Fruit fly (Drosophila melanogaster) whole organism, wandering third instar larva: ENCODE data around the gene Cog3.
A peak's percentile ranks its signal among the peaks of the same experiment; 100 is the strongest.

Source experiments
- CG32264 ChIP-seq: fragments of 200-800 bp; sonication (Bioruptor generic); optimal IDR thresholded peaks from 2 replicates; lab custom pipeline; 2016; ENCODE audit warnings: missing biosample characterization, missing genetic modification characterization
- CG9705 ChIP-seq: fragments of 200-800 bp; sonication (Bioruptor generic); optimal IDR thresholded peaks from 2 replicates; lab custom pipeline; 2018; ENCODE audit warnings: missing biosample characterization, mild to moderate bottlenecking, missing genetic modification characterization
- CrebA ChIP-seq: fragments of 200-800 bp; sonication (Bioruptor generic); optimal IDR thresholded peaks from 2 replicates; lab custom pipeline; 2016; ENCODE audit warnings: missing biosample characterization, mild to moderate bottlenecking, missing genetic modification characterization, borderline replicate concordance
- Dfd ChIP-seq: fragments of >200 bp; optimal IDR thresholded peaks from 2 replicates; lab custom pipeline; 2017; ENCODE audit warnings: missing biosample characterization, missing genetic modification characterization
- GATAd ChIP-seq: sonication (Bioruptor generic); optimal IDR thresholded peaks from 2 replicates; lab custom pipeline; 2016; ENCODE audit warnings: missing biosample characterization, missing genetic modification characterization
- HLH106 ChIP-seq: fragments of 200-800 bp; optimal IDR thresholded peaks from 3 replicates; lab custom pipeline; 2019; ENCODE audit warnings: missing biosample characterization, mild to moderate bottlenecking, missing genetic modification characterization, moderate library complexity
- Hnf4 ChIP-seq: fragments of 200-800 bp; sonication (Bioruptor generic); optimal IDR thresholded peaks from 2 replicates; lab custom pipeline; 2016; ENCODE audit warnings: missing biosample characterization, mild to moderate bottlenecking, missing genetic modification characterization
- Hr78 ChIP-seq: fragments of >200 bp; optimal IDR thresholded peaks from 2 replicates; lab custom pipeline; 2017; ENCODE audit warnings: missing biosample characterization, missing genetic modification characterization
- Hr83 ChIP-seq: fragments of 200-300 bp; sonication (Bioruptor generic); optimal IDR thresholded peaks from 2 replicates; lab custom pipeline; 2016; ENCODE audit warnings: missing biosample characterization, mild to moderate bottlenecking, missing genetic modification characterization, moderate library complexity; ENCODE audit not compliant: poor library complexity, severe bottlenecking
- Jra ChIP-seq: sonication (Bioruptor generic); optimal IDR thresholded peaks from 2 replicates; lab custom pipeline; 2016; ENCODE audit warnings: missing biosample characterization, missing genetic modification characterization
- Myc ChIP-seq: fragments of >200 bp; optimal IDR thresholded peaks from 2 replicates; lab custom pipeline; 2017
- N ChIP-seq: fragments of >200 bp; optimal IDR thresholded peaks from 2 replicates; lab custom pipeline; 2018; ENCODE audit warnings: missing biosample characterization, missing external identifiers, missing genetic modification characterization
- OdsH ChIP-seq: fragments of 200-800 bp; sonication (Bioruptor generic); optimal IDR thresholded peaks from 2 replicates; lab custom pipeline; 2016; ENCODE audit warnings: missing biosample characterization, mild to moderate bottlenecking, missing genetic modification characterization
- Rel ChIP-seq, 2 experiments: fragments of 200-800 bp; sonication (Bioruptor generic) in 1 of 2; optimal IDR thresholded peaks; 2 replicates in 1 of 2; 3 replicates in 1 of 2; lab custom pipeline; 2016 to 2019; ENCODE audit warnings: mild to moderate bottlenecking in 2 of 2, missing biosample characterization in 2 of 2, missing genetic modification characterization in 2 of 2, moderate library complexity in 1 of 2
- Sp1 ChIP-seq: fragments of 200-800 bp; sonication (Bioruptor generic); optimal IDR thresholded peaks from 3 replicates; lab custom pipeline; 2019; ENCODE audit warnings: missing biosample characterization, mild to moderate bottlenecking, missing genetic modification characterization, moderate library complexity
- br ChIP-seq: fragments of 200-800 bp; sonication (Bioruptor generic); optimal IDR thresholded peaks from 2 replicates; lab custom pipeline; 2016; ENCODE audit warnings: missing biosample characterization, missing genetic modification characterization
- brk ChIP-seq: fragments of 200-800 bp; sonication (Bioruptor generic); optimal IDR thresholded peaks from 2 replicates; lab custom pipeline; 2016; ENCODE audit warnings: missing biosample characterization, mild to moderate bottlenecking, missing genetic modification characterization
- dsf ChIP-seq: sonication (Bioruptor generic); optimal IDR thresholded peaks from 2 replicates; lab custom pipeline; 2016; ENCODE audit warnings: missing biosample characterization, missing genetic modification characterization, borderline replicate concordance
- ey ChIP-seq: fragments of 200-800 bp; sonication (Bioruptor generic); optimal IDR thresholded peaks from 2 replicates; lab custom pipeline; 2016; ENCODE audit warnings: missing biosample characterization, missing genetic modification characterization
- foxo ChIP-seq, 2 experiments: fragments of 200-800 bp; sonication (Bioruptor generic); optimal IDR thresholded peaks; 2 replicates in 1 of 2; 3 replicates in 1 of 2; lab custom pipeline; 2016 to 2017; ENCODE audit warnings: missing biosample characterization in 2 of 2, missing genetic modification characterization in 2 of 2
- fru ChIP-seq: fragments of 200-800 bp; sonication (Bioruptor generic); optimal IDR thresholded peaks from 3 replicates; lab custom pipeline; 2016; ENCODE audit warnings: missing biosample characterization, mild to moderate bottlenecking, missing genetic modification characterization
- h ChIP-seq: fragments of 200-800 bp; sonication (Bioruptor generic); optimal IDR thresholded peaks from 3 replicates; lab custom pipeline; 2016; ENCODE audit warnings: missing biosample characterization, mild to moderate bottlenecking, missing genetic modification characterization
- lola ChIP-seq: fragments of >200 bp; optimal IDR thresholded peaks from 2 replicates; lab custom pipeline; 2017; ENCODE audit warnings: missing biosample characterization, missing genetic modification characterization
- pan ChIP-seq: fragments of >200 bp; optimal IDR thresholded peaks from 2 replicates; lab custom pipeline; 2017
- sage ChIP-seq: fragments of 200-800 bp; sonication (Bioruptor generic); optimal IDR thresholded peaks from 2 replicates; lab custom pipeline; 2016; ENCODE audit warnings: missing biosample characterization, mild to moderate bottlenecking, missing genetic modification characterization
- usp ChIP-seq: fragments of >200 bp; optimal IDR thresholded peaks from 2 replicates; lab custom pipeline; 2017; ENCODE audit warnings: missing biosample characterization, missing genetic modification characterization
- woc ChIP-seq: sonication (Bioruptor generic); optimal IDR thresholded peaks from 2 replicates; lab custom pipeline; 2016; ENCODE audit warnings: missing biosample characterization, mild to moderate bottlenecking, missing genetic modification characterization

Cog3 gene

DNA sequence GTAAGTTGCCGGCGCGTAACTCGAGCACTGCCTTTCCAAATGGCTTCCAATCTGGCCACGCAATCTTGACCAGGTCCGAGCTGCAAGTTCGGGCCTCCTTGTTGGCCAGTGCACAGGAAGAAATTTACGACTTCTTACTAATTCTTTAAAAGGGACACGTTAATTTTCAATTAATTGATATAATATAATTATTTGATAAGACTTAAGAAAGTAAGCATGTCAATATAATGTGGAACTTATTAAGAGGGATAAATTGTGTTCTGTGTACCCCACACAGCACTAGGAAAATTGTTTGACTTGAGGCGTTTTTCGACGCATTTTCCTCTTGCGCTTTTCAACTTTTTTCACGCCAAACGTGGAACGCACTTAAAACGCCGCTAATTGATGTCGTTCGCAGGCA lies 28.6 kb upstream of the Cog3 start:
- no peak for TF ChIP-seq ey

DNA sequence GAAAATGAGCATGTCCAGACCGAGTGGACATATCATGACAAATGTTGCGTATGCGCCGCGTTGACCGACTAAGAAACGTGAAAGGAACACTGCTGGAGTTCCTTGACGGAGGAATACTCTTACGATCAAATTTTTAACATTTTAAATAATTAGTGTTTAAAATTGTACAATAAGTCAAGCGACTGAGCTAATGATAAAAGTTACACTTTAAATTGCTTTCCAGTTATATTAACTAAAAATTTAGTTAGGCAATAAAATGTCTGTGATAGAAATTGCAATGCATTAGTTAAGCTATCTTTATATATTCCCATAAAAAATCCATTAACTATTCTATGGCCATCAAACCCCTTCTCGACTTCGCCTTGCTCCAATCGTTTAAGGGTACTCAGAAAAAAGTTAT lies 27.9 kb upstream of the Cog3 start:
- TF ChIP-seq usp, result no peak
- no peak for TF ChIP-seq br
- no peak for TF ChIP-seq CG32264 (GFP tag; lab: Kevin White, UChicago)

DNA sequence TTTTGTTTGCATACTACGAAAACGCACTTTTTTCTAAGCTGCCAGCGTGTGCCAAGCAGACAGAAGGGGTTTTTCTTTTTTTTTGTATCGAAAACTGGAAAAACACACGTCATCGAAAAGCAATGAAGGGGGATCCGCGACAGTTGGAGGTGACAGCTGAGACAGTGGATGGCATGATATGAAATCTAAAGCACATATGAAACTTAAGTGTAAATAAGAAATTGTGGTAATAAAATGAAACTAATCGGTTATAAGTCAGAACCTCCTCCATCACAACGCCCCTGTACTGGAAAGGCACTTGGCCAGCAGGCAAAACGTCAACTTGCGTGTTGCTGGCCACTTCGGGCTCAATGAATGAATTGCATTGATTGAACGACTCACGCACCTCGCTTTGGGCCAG lies 26.8 kb upstream of the Cog3 start:
- TF ChIP-seq foxo (GFP tag; optimal IDR thresholded peaks at IDR 0.05; lab: Kevin White, UChicago) (no peak), CG32264 (GFP tag; lab: Kevin White, UChicago) (no peak), br (no peak)

dm6 chr2L:3482712-3483111 lies 25.8 kb upstream of the Cog3 start:
- TF ChIP-seq br (no peak), dsf (GFP tag; lab: Kevin White, UChicago) (no peak), GATAd (no peak), pan (lab: Kevin White, UChicago) (no peak), lola (GFP tag; lab: Kevin White, UChicago) (no peak), ey (no peak), Sp1 (GFP tag; lab: Kevin White, UChicago) (peak; percentile 18), HLH106 (peak; percentile 19)

DNA sequence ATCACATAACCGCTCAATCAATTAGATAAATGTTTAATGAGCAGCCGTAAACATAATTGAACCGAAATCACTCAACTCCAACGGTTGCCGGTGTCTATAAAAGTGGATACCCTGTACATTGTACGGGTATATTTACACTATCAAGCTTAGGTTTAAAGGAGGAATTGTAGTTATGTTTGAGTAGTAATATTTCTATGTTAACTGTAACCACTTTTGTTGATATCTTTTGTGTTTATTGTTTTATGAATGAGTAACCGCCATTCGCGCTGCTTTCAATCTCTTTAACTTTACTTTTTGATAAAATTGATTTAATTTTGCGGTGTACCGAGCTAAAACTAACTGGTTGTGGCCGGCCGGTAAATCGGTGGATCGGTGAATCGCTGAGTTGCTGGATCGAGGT lies 25.2 kb upstream of the Cog3 start:
- TF ChIP-seq sage (GFP tag; lab: Kevin White, UChicago), result no peak
- TF ChIP-seq fru, result no peak
- no peak for TF ChIP-seq CG9705 (GFP tag; lab: Kevin White, UChicago)
- TF ChIP-seq pan (lab: Kevin White, UChicago), result no peak
- TF ChIP-seq N (GFP tag; lab: Kevin White, UChicago), result no peak
- TF ChIP-seq dsf (GFP tag; lab: Kevin White, UChicago), result no peak
- no peak for TF ChIP-seq OdsH (GFP tag; lab: Kevin White, UChicago)
- TF ChIP-seq usp, result no peak
- TF ChIP-seq Dfd, result no peak
- TF ChIP-seq Hr78 (GFP tag; lab: Kevin White, UChicago), result no peak
- TF ChIP-seq HLH106, result no peak

DNA sequence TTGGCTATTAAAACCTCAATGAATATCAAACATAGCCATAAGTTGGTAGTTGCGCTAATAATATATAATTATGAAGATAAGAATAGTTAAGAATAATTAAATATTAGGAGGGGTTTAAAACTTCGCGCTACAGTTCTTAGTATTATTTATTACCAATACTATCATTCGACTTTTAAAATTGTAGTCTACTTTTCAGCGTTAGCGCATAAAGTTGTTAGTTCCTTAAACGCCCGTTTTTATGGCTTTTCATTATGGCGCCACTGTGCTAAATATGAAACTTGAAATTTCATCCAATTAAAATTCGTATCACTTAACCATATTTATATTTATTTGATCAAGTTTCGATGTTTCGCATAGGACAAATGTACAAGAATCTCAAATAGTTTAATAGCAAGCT lies 23.6 kb upstream of the Cog3 start:
- TF ChIP-seq Hnf4 (GFP tag; lab: Kevin White, UChicago) (peak; percentile 27), Myc (peak; percentile 91), usp (no peak), Hr83 (no peak), brk (peak; percentile 25), CG32264 (GFP tag; lab: Kevin White, UChicago) (no peak), h (no peak)

DNA sequence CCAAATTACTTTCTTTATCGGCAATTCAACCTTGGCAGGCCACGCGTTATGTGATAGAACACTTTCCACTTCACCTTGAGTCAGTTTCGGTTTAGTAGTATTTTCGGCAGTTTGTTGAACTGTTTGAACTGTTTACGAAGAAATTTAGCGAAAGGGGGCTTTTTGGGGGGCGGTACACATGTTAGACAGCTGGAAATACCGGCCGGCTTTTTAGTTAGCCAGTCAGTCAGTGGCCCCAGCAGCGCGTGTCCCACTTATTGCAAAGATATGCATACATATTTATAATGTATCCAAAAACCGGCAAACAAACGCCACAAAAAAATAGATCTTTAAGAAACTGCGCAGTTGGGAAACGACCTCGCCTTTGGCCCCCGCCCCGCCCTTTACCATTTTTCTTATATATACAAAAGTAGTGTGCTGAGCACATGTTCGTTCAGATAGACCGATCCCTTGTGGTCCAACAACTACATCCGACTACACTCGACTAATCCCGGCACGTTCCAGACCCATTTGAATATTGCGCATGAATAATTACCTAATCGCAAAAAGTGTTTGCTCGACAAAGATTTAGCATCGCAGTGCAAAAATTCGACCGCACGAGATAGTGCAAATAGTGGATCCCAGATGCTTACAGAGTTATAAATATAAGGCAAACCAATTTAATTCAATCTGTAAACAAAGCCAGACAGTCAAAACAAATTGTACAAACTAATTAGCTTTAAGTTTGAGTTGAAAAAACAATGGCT lies 23.0 kb upstream of the Cog3 start:
- no peak for TF ChIP-seq CrebA
- peak; percentile 62 for TF ChIP-seq h
- TF ChIP-seq Rel (GFP tag; optimal IDR thresholded peaks at IDR 0.05; lab: Kevin White, UChicago), result no peak
- TF ChIP-seq Rel (tag; optimal IDR thresholded peaks at IDR 0.05; lab: Kevin White, UChicago), result peak; percentile 78
- peak; percentile 51 for TF ChIP-seq Jra (GFP tag; lab: Kevin White, UChicago)
- TF ChIP-seq CG32264 (GFP tag; lab: Kevin White, UChicago), result no peak
- TF ChIP-seq Hr83, result peak; percentile 50
- peak; percentile 26 for TF ChIP-seq Hnf4 (GFP tag; lab: Kevin White, UChicago)
- peak; percentile 53 for TF ChIP-seq woc (GFP tag; lab: Kevin White, UChicago)
- TF ChIP-seq, all 38 proteins: peak for 6
